Worm (Caenorhabditis elegans) whole organism, mixed stage, embryonic: ENCODE results near the gene dpy-17.

ENCODE experiments used
- lsy-2 ChIP-seq: fragments of 150-350 bp; optimal IDR thresholded peaks from 2 replicates; lab custom pipeline; 2014; ENCODE audit warnings: missing biosample characterization, missing genetic modification characterization
- nhr-237 ChIP-seq: fragments of 150-350 bp; optimal IDR thresholded peaks from 2 replicates; lab custom pipeline; 2014; ENCODE audit warnings: missing biosample characterization, missing genetic modification characterization
- snpc-4 ChIP-seq: fragments of 150-350 bp; optimal IDR thresholded peaks from 2 replicates; lab custom pipeline; 2014; ENCODE audit warnings: missing biosample characterization, missing genetic modification characterization

- TF ChIP-seq snpc-4 (tag; lab: Kevin White, UChicago) (no peak), nhr-237 (tag; lab: Kevin White, UChicago) (no peak), lsy-2 (tag; lab: Kevin White, UChicago) (no peak)
These were observed 23.8 kb upstream of the dpy-17 start for ce11 chrIII:5083304-5083703.
